Fruit fly (Drosophila melanogaster): ENCODE measurements around the gene tna.

- TF ChIP-seq CoRest (tag; optimal IDR thresholded peaks at IDR 0.05) (no peak), CG2678 (tag; optimal IDR thresholded peaks at IDR 0.05) (no peak), CrebB (tag; optimal IDR thresholded peaks at IDR 0.05) (no peak), dmrt11E (tag; optimal IDR thresholded peaks at IDR 0.05) (no peak)
Measured at dm6 chr3L:10812903-10813302, 22.4 kb upstream of the tna start.

Data from whole organism, embryonic.